Fruit fly (Drosophila melanogaster) whole organism, embryonic: ENCODE measurements around the gene GABPI.

Source experiments
- Abd-B ChIP-seq: fragments of 200-800 bp; sonication (Bioruptor generic); optimal IDR thresholded peaks from 2 replicates; lab custom pipeline; 2018; ENCODE audit warnings: missing biosample characterization, mild to moderate bottlenecking, missing genetic modification characterization, moderate library complexity
- CG11695 ChIP-seq: fragments of 200-800 bp; sonication (Bioruptor generic); IDR thresholded peaks from 3 replicates; pipeline ENCODE4 v1.3.6; 2022; ENCODE audit warnings: missing biosample characterization, missing genetic modification characterization
- CG11696 ChIP-seq: fragments of 200-800 bp; sonication (Bioruptor generic); IDR thresholded peaks from 2 replicates; pipeline ENCODE4 v1.3.6; 2022; ENCODE audit warnings: missing biosample characterization, missing genetic modification characterization
- CG14710 ChIP-seq: fragments of 200-800 bp; sonication (Bioruptor generic); optimal IDR thresholded peaks from 3 replicates; lab custom pipeline; 2019; ENCODE audit warnings: missing biosample characterization, mild to moderate bottlenecking, missing genetic modification characterization, moderate library complexity
- CG15073 ChIP-seq: fragments of 200-800 bp; sonication (Bioruptor generic); optimal IDR thresholded peaks from 2 replicates; lab custom pipeline; 2016; ENCODE audit warnings: missing biosample characterization, missing genetic modification characterization
- CG18599 ChIP-seq: fragments of 200-800 bp; sonication (Bioruptor generic); optimal IDR thresholded peaks from 3 replicates; lab custom pipeline; 2017; ENCODE audit warnings: missing biosample characterization, missing genetic modification characterization, mild to moderate bottlenecking, moderate library complexity, missing genetic modification reagents
- CG2116 ChIP-seq: fragments of 200-800 bp; sonication (Bioruptor generic); optimal IDR thresholded peaks from 3 replicates; lab custom pipeline; 2018; ENCODE audit warnings: missing biosample characterization, mild to moderate bottlenecking, missing genetic modification characterization
- CG2199 ChIP-seq: fragments of 200-800 bp; sonication (Bioruptor generic); IDR thresholded peaks from 3 replicates; pipeline ENCODE4 v1.3.6; 2022; ENCODE audit warnings: missing biosample characterization, missing genetic modification characterization
- CG30020 ChIP-seq: fragments of 200-800 bp; optimal IDR thresholded peaks from 2 replicates; lab custom pipeline; 2019; ENCODE audit warnings: missing biosample characterization, mild to moderate bottlenecking, missing genetic modification characterization, moderate library complexity
- CG3065 ChIP-seq: fragments of 200-800 bp; sonication (Bioruptor generic); optimal IDR thresholded peaks from 2 replicates; lab custom pipeline; 2016; ENCODE audit warnings: missing biosample characterization, missing genetic modification characterization
- CG31365 ChIP-seq: fragments of 200-800 bp; sonication (Bioruptor generic); optimal IDR thresholded peaks from 2 replicates; lab custom pipeline; 2018; ENCODE audit warnings: missing biosample characterization, mild to moderate bottlenecking, missing genetic modification characterization
- CG32767 ChIP-seq: fragments of 200-800 bp; sonication (Bioruptor generic); IDR thresholded peaks from 2 replicates; pipeline ENCODE4 v1.3.6; 2022; ENCODE audit warnings: missing biosample characterization, missing genetic modification characterization
- CG33557 ChIP-seq: fragments of 200-800 bp; sonication (Bioruptor generic); optimal IDR thresholded peaks from 2 replicates; lab custom pipeline; 2019; ENCODE audit warnings: missing biosample characterization, mild to moderate bottlenecking, missing genetic modification characterization, moderate library complexity
- CG6683 ChIP-seq: fragments of 200-800 bp; sonication (Bioruptor generic); optimal IDR thresholded peaks from 2 replicates; lab custom pipeline; 2017; ENCODE audit warnings: missing biosample characterization, mild to moderate bottlenecking, missing genetic modification characterization, missing genetic modification reagents
- CG7987 ChIP-seq: fragments of 200-800 bp; sonication (Bioruptor generic); optimal IDR thresholded peaks from 2 replicates; lab custom pipeline; 2018; ENCODE audit warnings: missing biosample characterization, mild to moderate bottlenecking, missing genetic modification characterization, moderate library complexity
- CG8359 ChIP-seq: fragments of 200-800 bp; sonication (Bioruptor generic); optimal IDR thresholded peaks from 2 replicates; lab custom pipeline; 2017; ENCODE audit warnings: missing biosample characterization, mild to moderate bottlenecking, missing genetic modification characterization, borderline replicate concordance
- CG9727 ChIP-seq: fragments of 200-800 bp; sonication (Bioruptor generic); optimal IDR thresholded peaks from 3 replicates; lab custom pipeline; 2017; ENCODE audit warnings: missing biosample characterization, mild to moderate bottlenecking, missing genetic modification characterization
- CkIIα-i1 ChIP-seq: fragments of 200-800 bp; sonication (Bioruptor generic); IDR thresholded peaks from 2 replicates; pipeline ENCODE4 v1.3.6; 2022; ENCODE audit warnings: missing biosample characterization, missing genetic modification characterization
- Dek ChIP-seq: fragments of 200-800 bp; sonication (Bioruptor generic); optimal IDR thresholded peaks from 3 replicates; lab custom pipeline; 2019; ENCODE audit warnings: missing biosample characterization, mild to moderate bottlenecking, missing genetic modification characterization, moderate library complexity
- Drgx ChIP-seq: fragments of 200-800 bp; sonication (Bioruptor generic); IDR thresholded peaks from 2 replicates; pipeline ENCODE4 v1.3.6; 2022; ENCODE audit warnings: missing biosample characterization, missing genetic modification characterization
- Elba2 ChIP-seq: fragments of 200-800 bp; sonication (Bioruptor generic); optimal IDR thresholded peaks from 3 replicates; lab custom pipeline; 2016; ENCODE audit warnings: missing biosample characterization, missing genetic modification characterization
- Fer2 ChIP-seq: fragments of 200-800 bp; sonication (Bioruptor generic); optimal IDR thresholded peaks from 2 replicates; lab custom pipeline; 2018; ENCODE audit warnings: missing biosample characterization, mild to moderate bottlenecking, missing genetic modification characterization, moderate library complexity
- MBD-R2 ChIP-seq: fragments of 200-800 bp; sonication (Bioruptor generic); IDR thresholded peaks from 2 replicates; pipeline ENCODE4 v1.3.6; 2022; ENCODE audit warnings: missing biosample characterization, missing genetic modification characterization
- Mes4 ChIP-seq: fragments of 200-800 bp; sonication (Bioruptor generic); optimal IDR thresholded peaks from 2 replicates; lab custom pipeline; 2016; ENCODE audit warnings: missing biosample characterization, missing genetic modification characterization
- Myb ChIP-seq: fragments of 200-800 bp; sonication (Bioruptor generic); optimal IDR thresholded peaks from 2 replicates; lab custom pipeline; 2016; ENCODE audit warnings: missing biosample characterization, missing genetic modification characterization
- Optix ChIP-seq: fragments of 200-800 bp; sonication (Bioruptor generic); IDR thresholded peaks from 3 replicates; pipeline ENCODE4 v1.3.6; 2022; ENCODE audit warnings: missing biosample characterization, missing genetic modification characterization
- bowl ChIP-seq: fragments of 200-800 bp; sonication (Bioruptor generic); IDR thresholded peaks from 2 replicates; pipeline ENCODE4 v1.3.6; 2022; ENCODE audit warnings: missing biosample characterization, missing genetic modification characterization
- ci ChIP-seq: fragments of 200-800 bp; sonication (Bioruptor generic); IDR thresholded peaks from 3 replicates; pipeline ENCODE4 v1.3.6; 2022; ENCODE audit warnings: missing biosample characterization, missing genetic modification characterization
- crp ChIP-seq, 2 experiments: fragments of 200-800 bp; sonication (Bioruptor generic); optimal IDR thresholded peaks; 2 replicates in 1 of 2; 3 replicates in 1 of 2; lab custom pipeline; 2017; ENCODE audit warnings: missing biosample characterization in 2 of 2, missing genetic modification characterization in 2 of 2, mild to moderate bottlenecking in 1 of 2, moderate library complexity in 1 of 2
- cwo ChIP-seq: fragments of 200-800 bp; sonication (Bioruptor generic); optimal IDR thresholded peaks from 3 replicates; lab custom pipeline; 2017; ENCODE audit warnings: missing biosample characterization, missing genetic modification characterization, mild to moderate bottlenecking, moderate library complexity, missing genetic modification reagents
- dati ChIP-seq: fragments of 200-800 bp; sonication (Bioruptor generic); IDR thresholded peaks from 2 replicates; pipeline ENCODE4 v1.3.6; 2022; ENCODE audit warnings: missing biosample characterization, missing genetic modification characterization
- dimm ChIP-seq: fragments of 200-800 bp; sonication (Bioruptor generic); IDR thresholded peaks from 2 replicates; pipeline ENCODE4 v1.3.6; 2022; ENCODE audit warnings: missing biosample characterization, missing genetic modification characterization
- eve ChIP-seq, 2 experiments: fragments of >200 bp; optimal IDR thresholded peaks; 2 replicates each; lab custom pipeline; 2017; ENCODE audit warnings: missing biosample characterization in 2 of 2, missing genetic modification characterization in 2 of 2
- gce ChIP-seq: fragments of 200-800 bp; sonication (Bioruptor generic); IDR thresholded peaks from 3 replicates; pipeline ENCODE4 v1.3.6; 2022; ENCODE audit warnings: missing biosample characterization, missing genetic modification characterization
- grn ChIP-seq: fragments of 200-800 bp; sonication (Bioruptor generic); optimal IDR thresholded peaks from 3 replicates; lab custom pipeline; 2017; ENCODE audit warnings: missing biosample characterization, missing genetic modification characterization
- her ChIP-seq: fragments of 200-800 bp; sonication (Bioruptor generic); optimal IDR thresholded peaks from 2 replicates; lab custom pipeline; 2016; ENCODE audit warnings: missing biosample characterization, missing genetic modification characterization
- hth ChIP-seq: fragments of >200 bp; optimal IDR thresholded peaks from 2 replicates; lab custom pipeline; 2017; ENCODE audit warnings: inconsistent platforms
- ind ChIP-seq: fragments of 200-800 bp; sonication (Bioruptor generic); optimal IDR thresholded peaks from 3 replicates; lab custom pipeline; 2016; ENCODE audit warnings: missing biosample characterization, missing genetic modification characterization
- kay ChIP-seq: fragments of 200-800 bp; sonication (Bioruptor generic); optimal IDR thresholded peaks from 2 replicates; lab custom pipeline; 2016; ENCODE audit warnings: missing biosample characterization, missing genetic modification characterization
- nerfin-2 ChIP-seq: fragments of 200-800 bp; sonication (Bioruptor generic); IDR thresholded peaks from 2 replicates; pipeline ENCODE4 v1.3.6; 2022; ENCODE audit warnings: missing biosample characterization, missing genetic modification characterization; ENCODE audit not compliant: partially characterized antibody
- org-1 ChIP-seq: fragments of 200-800 bp; sonication (Bioruptor generic); optimal IDR thresholded peaks from 2 replicates; lab custom pipeline; 2017; ENCODE audit warnings: missing biosample characterization, missing genetic modification characterization
- peb ChIP-seq: fragments of 200-800 bp; sonication (Bioruptor generic); IDR thresholded peaks from 2 replicates; pipeline ENCODE4 v1.3.6; 2022; ENCODE audit warnings: missing biosample characterization, missing genetic modification characterization
- pita ChIP-seq: fragments of 200-800 bp; sonication (Bioruptor generic); optimal IDR thresholded peaks from 2 replicates; lab custom pipeline; 2017; ENCODE audit warnings: missing biosample characterization, mild to moderate bottlenecking, missing genetic modification characterization
- pros ChIP-seq: fragments of 200-800 bp; sonication (Bioruptor generic); optimal IDR thresholded peaks from 3 replicates; lab custom pipeline; 2019; ENCODE audit warnings: missing biosample characterization, mild to moderate bottlenecking, missing genetic modification characterization, moderate library complexity
- pum ChIP-seq: fragments of 200-800 bp; sonication (Bioruptor generic); optimal IDR thresholded peaks from 2 replicates; lab custom pipeline; 2016; ENCODE audit warnings: missing biosample characterization, missing genetic modification characterization
- schlank ChIP-seq: fragments of 200-800 bp; sonication (Bioruptor generic); optimal IDR thresholded peaks from 2 replicates; lab custom pipeline; 2018; ENCODE audit warnings: missing biosample characterization, mild to moderate bottlenecking, missing genetic modification characterization
- sima ChIP-seq: fragments of 200-800 bp; sonication (Bioruptor generic); optimal IDR thresholded peaks from 2 replicates; lab custom pipeline; 2016; ENCODE audit warnings: missing biosample characterization, missing genetic modification characterization
- slbo ChIP-seq: fragments of 200-800 bp; sonication (Bioruptor generic); IDR thresholded peaks from 2 replicates; pipeline ENCODE4 v1.3.6; 2022; ENCODE audit warnings: missing biosample characterization, missing genetic modification characterization
- ssp ChIP-seq: fragments of 200-800 bp; sonication (Bioruptor generic); IDR thresholded peaks from 2 replicates; pipeline ENCODE4 v1.3.6; 2022; ENCODE audit warnings: missing biosample characterization, missing genetic modification characterization
- stc ChIP-seq: fragments of 200-800 bp; sonication (Bioruptor generic); IDR thresholded peaks from 2 replicates; pipeline ENCODE4 v1.3.6; 2022; ENCODE audit warnings: missing biosample characterization, missing genetic modification characterization
- unc-4 ChIP-seq: fragments of 200-800 bp; sonication (Bioruptor generic); IDR thresholded peaks from 2 replicates; pipeline ENCODE4 v1.3.6; 2022; ENCODE audit warnings: missing biosample characterization, missing genetic modification characterization; ENCODE audit not compliant: partially characterized antibody
- wor ChIP-seq: fragments of 200-800 bp; sonication (Bioruptor generic); IDR thresholded peaks from 2 replicates; pipeline ENCODE4 v1.3.6; 2022; ENCODE audit warnings: missing biosample characterization, missing genetic modification characterization

GABPI gene

DNA sequence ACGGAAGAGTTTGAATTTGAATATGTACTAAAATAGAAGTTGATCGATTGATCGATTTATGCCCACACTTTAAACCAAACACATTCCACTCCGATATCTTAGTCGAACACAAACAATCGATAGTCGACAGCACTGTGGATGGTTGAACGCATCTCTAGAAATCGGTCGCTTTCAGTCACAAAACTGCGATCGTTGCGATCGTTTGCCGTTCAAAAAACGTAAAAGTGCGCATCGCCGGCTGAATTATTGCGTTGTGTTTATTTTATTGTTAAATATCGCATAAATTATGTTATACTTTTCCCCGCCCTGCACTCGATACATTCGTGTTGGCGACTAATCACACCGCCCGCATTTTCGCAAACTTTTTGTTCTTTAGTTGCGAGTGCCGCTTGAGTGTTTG is 31.2 kb upstream of the GABPI start, which contains the start of gene Ccdc85 (continued):
- 0 out of 2 replicates have a peak, but pooled peaks have one; percentile 13 for TF ChIP-seq slbo (GFP tag; lab: Robert Waterston, UW)
- peak; percentile 88 for TF ChIP-seq CG2116 (GFP tag; lab: Kevin White, UChicago)
- no peak for TF ChIP-seq grn (GFP tag; lab: Kevin White, UChicago)
- no peak for TF ChIP-seq crp (GFP tag; optimal IDR thresholded peaks at IDR 0.05; lab: Kevin White, UChicago)
- no peak for TF ChIP-seq Optix (GFP tag; lab: Robert Waterston, UW)
- no peak for TF ChIP-seq CG3065 (GFP tag; lab: Kevin White, UChicago)
- TF ChIP-seq hth (lab: Kevin White, UChicago) = no peak
- peak; percentile 36; the same call in 1 of the 2 replicates for TF ChIP-seq MBD-R2 (GFP tag; lab: Robert Waterston, UW)
- TF ChIP-seq CG32767 (GFP tag; lab: Robert Waterston, UW) = no peak
- peak; percentile 41 for TF ChIP-seq CG14710 (tag; lab: Kevin White, UChicago)
- TF ChIP-seq pros = no peak
- TF ChIP-seq Myb (GFP tag; lab: Kevin White, UChicago) = peak; percentile 97
- no peak for TF ChIP-seq eve (GFP tag; optimal IDR thresholded peaks at IDR 0.05; lab: Kevin White, UChicago)
- no peak for TF ChIP-seq schlank
- no peak; the same call in 1 of the 2 replicates for TF ChIP-seq stc (GFP tag; lab: Robert Waterston, UW)
- peak; percentile 4 for TF ChIP-seq Mes4 (GFP tag; lab: Kevin White, UChicago)
- no peak for TF ChIP-seq bowl
- peak; percentile 47 for TF ChIP-seq her
- TF ChIP-seq CG9727 = no peak
- no peak for TF ChIP-seq sima
- peak; percentile 7 for TF ChIP-seq CG33557 (GFP tag; lab: Kevin White, UChicago)
- no peak for TF ChIP-seq dimm (GFP tag; lab: Robert Waterston, UW)
- no peak for TF ChIP-seq wor
- peak; percentile 99 for TF ChIP-seq nerfin-2 (GFP tag; lab: Robert Waterston, UW)
- TF ChIP-seq CG18599 (GFP tag; lab: Kevin White, UChicago) = no peak
- TF ChIP-seq CkIIα-i1 (GFP tag; lab: Robert Waterston, UW) = no peak
- TF ChIP-seq Abd-B (GFP tag; lab: Kevin White, UChicago) = no peak
- no peak for TF ChIP-seq CG8359 (GFP tag; lab: Kevin White, UChicago)
- no peak for TF ChIP-seq CG11696 (GFP tag; lab: Robert Waterston, UW)
- no peak for TF ChIP-seq pita (GFP tag; lab: Kevin White, UChicago)
- TF ChIP-seq gce (GFP tag; lab: Robert Waterston, UW) = no peak
- TF ChIP-seq CG15073 (GFP tag; lab: Kevin White, UChicago) = no peak
- no peak for TF ChIP-seq pum (GFP tag; lab: Kevin White, UChicago)
- TF ChIP-seq CG30020 (tag; lab: Kevin White, UChicago) = peak; percentile 10
- TF ChIP-seq Elba2 (GFP tag; lab: Kevin White, UChicago) = no peak
- TF ChIP-seq kay (GFP tag; lab: Kevin White, UChicago) = no peak
- TF ChIP-seq CG31365 (tag; lab: Kevin White, UChicago) = no peak
- peak; percentile 76 for TF ChIP-seq ci
- no peak for TF ChIP-seq Drgx (GFP tag; lab: Robert Waterston, UW)
- no peak for TF ChIP-seq peb (GFP tag; lab: Robert Waterston, UW)
- no peak for TF ChIP-seq CG6683 (GFP tag; lab: Kevin White, UChicago)
- TF ChIP-seq dati (GFP tag; lab: Robert Waterston, UW) = no peak
- TF ChIP-seq cwo (GFP tag; lab: Kevin White, UChicago) = no peak
- TF ChIP-seq CG2199 (GFP tag; lab: Robert Waterston, UW) = 0 out of 3 replicates have a peak, but pooled peaks have one; percentile 10
- TF ChIP-seq org-1 (GFP tag; lab: Kevin White, UChicago) = no peak
- no peak for TF ChIP-seq CG11695 (GFP tag; lab: Robert Waterston, UW)
- TF ChIP-seq unc-4 = peak; percentile 90
- no peak for TF ChIP-seq Dek (tag; lab: Kevin White, UChicago)
- no peak for TF ChIP-seq ssp (GFP tag; lab: Robert Waterston, UW)
- no peak for TF ChIP-seq ind (GFP tag; lab: Kevin White, UChicago)
- TF ChIP-seq CG7987 (GFP tag; lab: Kevin White, UChicago) = no peak
- no peak for TF ChIP-seq Fer2
